Worm (Caenorhabditis elegans) whole organism, mixed stage, embryonic: ENCODE data around the gene che-12.

Experiments used
- bed-3 ChIP-seq: fragments of 200-800 bp; sonication (Bioruptor generic); optimal IDR thresholded peaks from 3 replicates; lab custom pipeline; 2018; ENCODE audit warnings: mild to moderate bottlenecking, missing genetic modification characterization, moderate library complexity, missing compliant biosample characterization
- elt-1 ChIP-seq: sonication (generic microtip); optimal IDR thresholded peaks from 2 replicates; lab custom pipeline; 2017; ENCODE audit warnings: missing genetic modification characterization, mild to moderate bottlenecking, missing compliant biosample characterization, antibody characterized with exemption, moderate library complexity, borderline replicate concordance; ENCODE audit not compliant: insufficient read depth
- unc-62 ChIP-seq: fragments of 150-350 bp; optimal IDR thresholded peaks from 2 replicates; lab custom pipeline; 2014; ENCODE audit warnings: missing biosample characterization, missing genetic modification reagents, missing genetic modification characterization

ce11 chrV:10355773-10356335, 48.7 kb upstream of the che-12 start, which contains the start of gene sluh-7:
- TF ChIP-seq elt-1 (tag; lab: Kevin White, UChicago): no peak
- TF ChIP-seq unc-62 (GFP tag; lab: Kevin White, UChicago): no peak
- no peak for TF ChIP-seq bed-3 (GFP tag; lab: Kevin White, UChicago)
